Fruit fly (Drosophila melanogaster) whole organism, prepupa: ENCODE results near the gene Rb97D.

ENCODE experiments used
- Blimp-1 ChIP-seq: fragments of 200-800 bp; sonication (Bioruptor generic); optimal IDR thresholded peaks from 3 replicates; lab custom pipeline; 2017; ENCODE audit warnings: missing biosample characterization, missing genetic modification characterization, mild to moderate bottlenecking, moderate library complexity, missing genetic modification reagents
- CG10631 ChIP-seq: fragments of 200-800 bp; sonication (Bioruptor generic); optimal IDR thresholded peaks from 2 replicates; lab custom pipeline; 2016; ENCODE audit warnings: missing biosample characterization, missing genetic modification characterization
- CG10669 ChIP-seq: fragments of 200-800 bp; sonication (Bioruptor generic); optimal IDR thresholded peaks from 3 replicates; lab custom pipeline; 2018; ENCODE audit warnings: missing biosample characterization, mild to moderate bottlenecking, missing genetic modification characterization, moderate library complexity
- CG11294 ChIP-seq: fragments of 200-800 bp; sonication (Bioruptor generic); IDR thresholded peaks from 2 replicates; pipeline ENCODE4 v1.3.6; 2022; ENCODE audit warnings: missing biosample characterization, missing genetic modification characterization
- CG11902 ChIP-seq: fragments of 200-800 bp; sonication (Bioruptor generic); optimal IDR thresholded peaks from 3 replicates; lab custom pipeline; 2016; ENCODE audit warnings: missing biosample characterization, missing genetic modification characterization
- CG15336 ChIP-seq: fragments of 200-800 bp; sonication (Bioruptor generic); IDR thresholded peaks from 2 replicates; pipeline ENCODE4 v1.3.6; 2022; ENCODE audit warnings: missing biosample characterization, missing genetic modification characterization
- CG3032 ChIP-seq: fragments of 200-800 bp; optimal IDR thresholded peaks from 2 replicates; lab custom pipeline; 2019; ENCODE audit warnings: missing biosample characterization, mild to moderate bottlenecking, missing genetic modification characterization, moderate library complexity
- CG31627 ChIP-seq: fragments of 200-800 bp; sonication (Bioruptor generic); optimal IDR thresholded peaks from 3 replicates; lab custom pipeline; 2016; ENCODE audit warnings: missing biosample characterization, missing genetic modification characterization
- CG32006 ChIP-seq: fragments of 200-800 bp; sonication (Bioruptor generic); optimal IDR thresholded peaks from 3 replicates; lab custom pipeline; 2017; ENCODE audit warnings: missing biosample characterization, mild to moderate bottlenecking, missing genetic modification characterization
- CG34406 ChIP-seq: fragments of 200-800 bp; sonication (Bioruptor generic); optimal IDR thresholded peaks from 3 replicates; lab custom pipeline; 2016; ENCODE audit warnings: missing biosample characterization, missing genetic modification characterization
- CG3919 ChIP-seq: fragments of 200-800 bp; sonication (Bioruptor generic); optimal IDR thresholded peaks from 3 replicates; lab custom pipeline; 2016; ENCODE audit warnings: missing biosample characterization, missing genetic modification characterization
- CG4318 ChIP-seq: fragments of 200-800 bp; sonication (Bioruptor generic); optimal IDR thresholded peaks from 3 replicates; lab custom pipeline; 2017; ENCODE audit warnings: missing biosample characterization, mild to moderate bottlenecking, missing genetic modification characterization
- CG6163 ChIP-seq: fragments of 200-800 bp; sonication (Bioruptor generic); IDR thresholded peaks from 3 replicates; pipeline ENCODE4 v1.3.6; 2022; ENCODE audit warnings: missing biosample characterization, missing genetic modification characterization
- CG6276 ChIP-seq: fragments of 200-800 bp; sonication (Bioruptor generic); optimal IDR thresholded peaks from 2 replicates; lab custom pipeline; 2017; ENCODE audit warnings: missing biosample characterization, mild to moderate bottlenecking, missing genetic modification characterization
- CG6792 ChIP-seq: fragments of 200-800 bp; sonication (Bioruptor generic); optimal IDR thresholded peaks from 3 replicates; lab custom pipeline; 2016; ENCODE audit warnings: missing biosample characterization, missing genetic modification characterization
- CG6808 ChIP-seq: fragments of 200-800 bp; sonication (Bioruptor generic); optimal IDR thresholded peaks from 3 replicates; lab custom pipeline; 2017; ENCODE audit warnings: missing biosample characterization, missing genetic modification characterization, mild to moderate bottlenecking, moderate library complexity, missing genetic modification reagents
- CG7368 ChIP-seq: fragments of 200-800 bp; sonication (Bioruptor generic); optimal IDR thresholded peaks from 3 replicates; lab custom pipeline; 2016; ENCODE audit warnings: missing biosample characterization, missing genetic modification characterization
- CG8319 ChIP-seq: fragments of 200-800 bp; sonication (Bioruptor generic); optimal IDR thresholded peaks from 3 replicates; lab custom pipeline; 2016; ENCODE audit warnings: missing biosample characterization, missing genetic modification characterization
- CG8632 ChIP-seq: fragments of 200-800 bp; sonication (Bioruptor generic); optimal IDR thresholded peaks from 3 replicates; lab custom pipeline; 2016; ENCODE audit warnings: missing biosample characterization, missing genetic modification characterization
- CG9139 ChIP-seq: fragments of 200-800 bp; sonication (Bioruptor generic); optimal IDR thresholded peaks from 3 replicates; lab custom pipeline; 2017; ENCODE audit warnings: missing biosample characterization, mild to moderate bottlenecking, missing genetic modification characterization
- Eip78C ChIP-seq: fragments of 200-800 bp; sonication (Bioruptor generic); peaks from one replicate; lab custom pipeline; 2016; ENCODE audit warnings: missing biosample characterization, missing genetic modification characterization
- Eip93F ChIP-seq: fragments of 200-800 bp; sonication (Bioruptor generic); optimal IDR thresholded peaks from 2 replicates; lab custom pipeline; 2016; ENCODE audit warnings: missing biosample characterization, mild to moderate bottlenecking, missing genetic modification characterization
- Ets21C ChIP-seq: fragments of 200-800 bp; sonication (Bioruptor generic); optimal IDR thresholded peaks from 3 replicates; lab custom pipeline; 2016; ENCODE audit warnings: missing biosample characterization, missing genetic modification characterization
- Hr38 ChIP-seq: sonication (Bioruptor generic); optimal IDR thresholded peaks from 2 replicates; lab custom pipeline; 2016; ENCODE audit warnings: missing biosample characterization, missing genetic modification characterization
- Hr39 ChIP-seq: fragments of 200-800 bp; sonication (Bioruptor generic); optimal IDR thresholded peaks from 2 replicates; lab custom pipeline; 2016; ENCODE audit warnings: missing biosample characterization, missing genetic modification characterization
- Hr4 ChIP-seq: fragments of 200-800 bp; sonication (Bioruptor generic); optimal IDR thresholded peaks from 3 replicates; lab custom pipeline; 2016; ENCODE audit warnings: missing biosample characterization, missing genetic modification characterization
- Lpt ChIP-seq: fragments of 200-800 bp; sonication (Bioruptor generic); optimal IDR thresholded peaks from 3 replicates; lab custom pipeline; 2016; ENCODE audit warnings: missing biosample characterization, missing genetic modification characterization
- Met ChIP-seq: fragments of 200-800 bp; sonication (Bioruptor generic); optimal IDR thresholded peaks from 3 replicates; lab custom pipeline; 2016; ENCODE audit warnings: missing biosample characterization, missing genetic modification characterization
- OdsH ChIP-seq: fragments of 200-800 bp; sonication (Bioruptor generic); optimal IDR thresholded peaks from 3 replicates; lab custom pipeline; 2016; ENCODE audit warnings: missing biosample characterization, missing genetic modification characterization
- Sox102F ChIP-seq: fragments of 200-800 bp; sonication (Bioruptor generic); optimal IDR thresholded peaks from 2 replicates; lab custom pipeline; 2016; ENCODE audit warnings: missing biosample characterization, mild to moderate bottlenecking, missing genetic modification characterization
- Sox15 ChIP-seq: fragments of 200-800 bp; sonication (Bioruptor generic); optimal IDR thresholded peaks from 3 replicates; lab custom pipeline; 2016; ENCODE audit warnings: missing biosample characterization, missing genetic modification characterization
- acj6 ChIP-seq: fragments of 200-800 bp; sonication (Bioruptor generic); optimal IDR thresholded peaks from 3 replicates; lab custom pipeline; 2016; ENCODE audit warnings: missing biosample characterization, missing genetic modification characterization
- cyc ChIP-seq: fragments of 200-800 bp; sonication (Bioruptor generic); optimal IDR thresholded peaks from 3 replicates; lab custom pipeline; 2016; ENCODE audit warnings: missing biosample characterization, missing genetic modification characterization
- dac ChIP-seq: fragments of 200-800 bp; sonication (Bioruptor generic); optimal IDR thresholded peaks from 2 replicates; lab custom pipeline; 2017; ENCODE audit warnings: missing biosample characterization, mild to moderate bottlenecking, missing genetic modification characterization
- eg ChIP-seq: fragments of 200-800 bp; sonication (Bioruptor generic); IDR thresholded peaks from 3 replicates; pipeline ENCODE4 v1.3.6; 2022; ENCODE audit warnings: missing biosample characterization, missing genetic modification characterization
- esn ChIP-seq: fragments of 200-800 bp; sonication (Bioruptor generic); optimal IDR thresholded peaks from 2 replicates; lab custom pipeline; 2016; ENCODE audit warnings: missing biosample characterization, mild to moderate bottlenecking, missing genetic modification characterization, moderate library complexity
- fd59A ChIP-seq: fragments of 200-800 bp; sonication (Bioruptor generic); optimal IDR thresholded peaks from 2 replicates; lab custom pipeline; 2017; ENCODE audit warnings: missing biosample characterization, mild to moderate bottlenecking, missing genetic modification characterization, missing genetic modification reagents
- fd85E ChIP-seq: fragments of 200-800 bp; sonication (Bioruptor generic); optimal IDR thresholded peaks from 3 replicates; lab custom pipeline; 2016; ENCODE audit warnings: missing biosample characterization, missing genetic modification characterization
- lz ChIP-seq: fragments of 200-800 bp; sonication (Bioruptor generic); optimal IDR thresholded peaks from 3 replicates; lab custom pipeline; 2016; ENCODE audit warnings: missing biosample characterization, missing genetic modification characterization
- net ChIP-seq: fragments of 200-800 bp; sonication (Bioruptor generic); optimal IDR thresholded peaks from 3 replicates; lab custom pipeline; 2016; ENCODE audit warnings: missing biosample characterization, missing genetic modification characterization
- pdm3 ChIP-seq: fragments of 200-800 bp; sonication (Bioruptor generic); optimal IDR thresholded peaks from 3 replicates; lab custom pipeline; 2016; ENCODE audit warnings: missing biosample characterization, missing genetic modification characterization
- salr ChIP-seq, 2 experiments: fragments of 200-800 bp; sonication (Bioruptor generic); optimal IDR thresholded peaks; 3 replicates each; lab custom pipeline; 2016 to 2018; ENCODE audit warnings: missing biosample characterization in 2 of 2, missing genetic modification characterization in 2 of 2, mild to moderate bottlenecking in 1 of 2
- ss ChIP-seq, 2 experiments: fragments of 200-800 bp; sonication (Bioruptor generic); optimal IDR thresholded peaks; 2 replicates in 1 of 2; 3 replicates in 1 of 2; lab custom pipeline; 2017 to 2018; ENCODE audit warnings: mild to moderate bottlenecking in 2 of 2, missing biosample characterization in 2 of 2, missing genetic modification characterization in 2 of 2, moderate library complexity in 1 of 2
- svp ChIP-seq: fragments of 200-800 bp; sonication (Bioruptor generic); peaks from one replicate; lab custom pipeline; 2016; ENCODE audit warnings: missing biosample characterization, missing genetic modification characterization
- vri ChIP-seq: fragments of 200-800 bp; sonication (Bioruptor generic); optimal IDR thresholded peaks from 3 replicates; lab custom pipeline; 2016; ENCODE audit warnings: missing biosample characterization, mild to moderate bottlenecking, missing genetic modification characterization

Gene Rb97D

DNA sequence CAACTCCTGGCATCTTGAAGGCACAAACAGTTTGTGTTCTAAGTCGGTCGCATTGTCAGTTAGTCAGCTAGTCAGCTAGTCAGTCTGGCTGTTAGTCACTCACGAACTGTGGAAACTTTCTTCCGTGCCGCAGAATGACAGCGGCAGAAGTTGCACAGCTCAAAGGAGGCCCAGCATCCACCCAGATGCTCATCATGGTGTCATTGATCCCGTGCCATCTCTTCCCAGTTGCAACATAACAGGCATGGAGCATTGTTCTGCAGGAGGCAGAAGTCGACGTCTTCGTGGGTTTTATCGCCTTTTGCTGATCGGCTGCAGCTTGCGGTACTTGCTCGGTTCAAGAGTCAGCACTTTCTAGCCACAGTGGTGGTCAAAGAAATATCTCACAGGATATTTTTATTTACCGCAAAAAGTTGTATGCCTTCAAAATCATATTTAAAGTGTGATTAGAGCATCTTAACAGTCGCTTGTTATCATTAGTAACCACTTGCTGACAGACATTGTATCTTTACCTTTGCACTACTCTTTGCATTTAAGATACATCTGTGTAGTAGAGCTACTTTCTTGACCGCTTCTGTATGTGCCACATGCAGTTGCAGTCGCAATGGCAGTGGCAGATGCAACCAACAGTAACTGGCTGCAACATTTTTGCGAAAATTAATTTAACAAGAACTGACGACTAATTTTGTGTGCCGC is 18.2 kb upstream of the Rb97D start (continued):
- TF ChIP-seq CG31627 (peak; percentile 53), salr (GFP tag; optimal IDR thresholded peaks at IDR 0.05; lab: Kevin White, UChicago) (peak in 1 of 2 experiments; percentile 31), CG3032 (tag; lab: Kevin White, UChicago) (no peak), CG8632 (GFP tag; lab: Kevin White, UChicago) (peak; percentile 32), Sox102F (peak; percentile 51), OdsH (GFP tag; lab: Kevin White, UChicago) (peak; percentile 47), Hr39 (GFP tag; lab: Kevin White, UChicago) (peak; percentile 54), CG15336 (GFP tag; lab: Robert Waterston, UW) (peak; percentile 62), Lpt (GFP tag; lab: Kevin White, UChicago) (peak; percentile 1), CG3919 (GFP tag; lab: Kevin White, UChicago) (peak; percentile 61), esn (peak; percentile 68), pdm3 (GFP tag; lab: Kevin White, UChicago) (peak; percentile 44), CG8319 (GFP tag; lab: Kevin White, UChicago) (no peak), fd85E (GFP tag; lab: Kevin White, UChicago) (no peak), fd59A (GFP tag; lab: Kevin White, UChicago) (no peak), acj6 (GFP tag; lab: Kevin White, UChicago) (peak; percentile 55), svp (GFP tag; lab: Kevin White, UChicago) (peak; percentile 81), CG11902 (GFP tag; lab: Kevin White, UChicago) (peak; percentile 4), cyc (GFP tag; lab: Kevin White, UChicago) (peak; percentile 40), ss (GFP tag; optimal IDR thresholded peaks at IDR 0.05; lab: Kevin White, UChicago) (peak in 1 of 2 experiments; percentile 11), vri (peak; percentile 37), CG32006 (GFP tag; lab: Kevin White, UChicago) (peak; percentile 70), Met (peak; percentile 64), dac (GFP tag; lab: Kevin White, UChicago) (peak; percentile 3), CG11294 (GFP tag; lab: Robert Waterston, UW) (no peak), Sox15 (peak; percentile 31), CG6792 (GFP tag; lab: Kevin White, UChicago) (peak; percentile 38)
- TF ChIP-seq, all 60 proteins: peak for 47

DNA sequence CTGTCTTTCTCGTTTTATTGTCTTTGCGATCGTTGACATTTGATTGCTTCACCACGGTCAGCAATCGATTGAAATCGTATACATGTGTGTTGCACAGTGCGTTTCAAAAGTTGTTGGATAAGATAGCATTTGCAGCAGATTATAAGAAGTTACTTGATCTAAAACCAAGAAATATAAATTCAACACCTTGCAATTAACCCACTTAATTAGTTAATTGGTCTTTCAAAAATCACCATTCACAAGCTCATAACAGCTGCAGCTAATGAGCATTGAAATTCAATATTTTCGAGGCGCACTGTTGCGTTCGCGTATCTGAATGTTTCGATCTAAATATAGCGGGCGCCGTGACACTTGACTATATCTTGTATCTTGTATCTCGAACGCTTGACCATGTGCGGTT is 17.2 kb upstream of the Rb97D start:
- no peak for TF ChIP-seq fd85E (GFP tag; lab: Kevin White, UChicago)
- peak; percentile 61; the same call in 2 of the 3 replicates for TF ChIP-seq CG6163 (GFP tag; lab: Robert Waterston, UW)
- no peak for TF ChIP-seq Blimp-1 (GFP tag; lab: Kevin White, UChicago)
- peak; percentile 92 for TF ChIP-seq Eip78C
- TF ChIP-seq CG4318 (GFP tag; lab: Kevin White, UChicago) = peak; percentile 25
- 0 out of 2 replicates have a peak, but pooled peaks have one; percentile 21 for TF ChIP-seq CG11294 (GFP tag; lab: Robert Waterston, UW)
- peak; percentile 54 for TF ChIP-seq fd59A (GFP tag; lab: Kevin White, UChicago)
- TF ChIP-seq Eip93F = no peak
- peak; percentile 57 for TF ChIP-seq Hr4 (GFP tag; lab: Kevin White, UChicago)
- TF ChIP-seq ss (GFP tag; optimal IDR thresholded peaks at IDR 0.05; lab: Kevin White, UChicago) = peak in 1 of 2 experiments; percentile 16
- TF ChIP-seq CG15336 (GFP tag; lab: Robert Waterston, UW) = peak; percentile 72
- peak; percentile 59 for TF ChIP-seq CG10631 (GFP tag; lab: Kevin White, UChicago)
- TF ChIP-seq CG10669 = peak; percentile 4
- peak; percentile 17 for TF ChIP-seq CG6276 (GFP tag; lab: Kevin White, UChicago)
- no peak for TF ChIP-seq CG7368
- TF ChIP-seq svp (GFP tag; lab: Kevin White, UChicago) = peak; percentile 74
- no peak for TF ChIP-seq dac (GFP tag; lab: Kevin White, UChicago)
- TF ChIP-seq eg (GFP tag; lab: Robert Waterston, UW) = peak; percentile 71
- peak; percentile 20 for TF ChIP-seq CG9139
- TF ChIP-seq CG3919 (GFP tag; lab: Kevin White, UChicago) = no peak
- peak; percentile 67 for TF ChIP-seq Sox102F
- peak; percentile 53 for TF ChIP-seq acj6 (GFP tag; lab: Kevin White, UChicago)
- peak; percentile 56 for TF ChIP-seq CG34406 (GFP tag; lab: Kevin White, UChicago)
- TF ChIP-seq CG32006 (GFP tag; lab: Kevin White, UChicago) = peak; percentile 64
- peak; percentile 70 for TF ChIP-seq CG31627
- no peak for TF ChIP-seq Hr38 (GFP tag; lab: Kevin White, UChicago)
- TF ChIP-seq CG11902 (GFP tag; lab: Kevin White, UChicago) = no peak
- TF ChIP-seq Ets21C (GFP tag; lab: Kevin White, UChicago) = peak; percentile 36
- TF ChIP-seq CG8319 (GFP tag; lab: Kevin White, UChicago) = no peak
- TF ChIP-seq net (GFP tag; lab: Kevin White, UChicago) = peak; percentile 62
- peak; percentile 60 for TF ChIP-seq lz (GFP tag; lab: Kevin White, UChicago)
- no peak for TF ChIP-seq Lpt (GFP tag; lab: Kevin White, UChicago)
- TF ChIP-seq CG6792 (GFP tag; lab: Kevin White, UChicago) = peak; percentile 69
- TF ChIP-seq OdsH (GFP tag; lab: Kevin White, UChicago) = peak; percentile 61
- TF ChIP-seq Sox15 = peak; percentile 54
- peak; percentile 54 for TF ChIP-seq Met
- peak; percentile 35 for TF ChIP-seq vri
- TF ChIP-seq salr (GFP tag; optimal IDR thresholded peaks at IDR 0.05; lab: Kevin White, UChicago) = peak; percentile 12 to 40
- TF ChIP-seq CG6808 (GFP tag; lab: Kevin White, UChicago) = no peak
